Worm (Caenorhabditis elegans) whole organism, L3 larva: ENCODE data around the gene F31F7.2.

ENCODE experiments used
- ceh-9 ChIP-seq: sonication (generic microtip); optimal IDR thresholded peaks from 2 replicates; lab custom pipeline; 2018; ENCODE audit warnings: missing biosample characterization, missing genetic modification characterization
- elt-2 ChIP-seq: sonication (generic microtip); optimal IDR thresholded peaks from 2 replicates; lab custom pipeline; 2016; ENCODE audit warnings: missing genetic modification reagents, mild to moderate bottlenecking, missing genetic modification characterization, missing compliant biosample characterization
- fkh-10 ChIP-seq: sonication (generic microtip); optimal IDR thresholded peaks from 2 replicates; lab custom pipeline; 2017; ENCODE audit warnings: missing biosample characterization, missing genetic modification reagents, missing genetic modification characterization
- jun-1 ChIP-seq: fragments of 150-350 bp; optimal IDR thresholded peaks from 2 replicates; lab custom pipeline; 2014; ENCODE audit warnings: missing biosample characterization, missing genetic modification reagents, missing genetic modification characterization
- mml-1 ChIP-seq: fragments of 150-350 bp; sonication (generic microtip); optimal IDR thresholded peaks from 3 replicates; lab custom pipeline; 2014; ENCODE audit warnings: missing biosample characterization, missing genetic modification characterization
- nfya-1 ChIP-seq: sonication (generic microtip); optimal IDR thresholded peaks from 2 replicates; lab custom pipeline; 2017; ENCODE audit warnings: missing genetic modification characterization, mild to moderate bottlenecking, missing compliant biosample characterization, antibody characterized with exemption, moderate library complexity; ENCODE audit not compliant: insufficient read depth
- nhr-11 ChIP-seq: fragments of 150-350 bp; optimal IDR thresholded peaks from 2 replicates; lab custom pipeline; 2014; ENCODE audit warnings: missing biosample characterization, missing genetic modification characterization
- nhr-12 ChIP-seq: fragments of 150-350 bp; optimal IDR thresholded peaks from 2 replicates; lab custom pipeline; 2014; ENCODE audit warnings: missing biosample characterization, missing genetic modification characterization
- nhr-237 ChIP-seq: fragments of 150-350 bp; optimal IDR thresholded peaks from 2 replicates; lab custom pipeline; 2014; ENCODE audit warnings: missing biosample characterization, missing genetic modification characterization
- nhr-25 ChIP-seq: sonication (generic microtip); optimal IDR thresholded peaks from 2 replicates; lab custom pipeline; 2017; ENCODE audit warnings: missing biosample characterization, missing genetic modification characterization
- nhr-43 ChIP-seq: sonication (generic microtip); optimal IDR thresholded peaks from 2 replicates; lab custom pipeline; 2016; ENCODE audit warnings: mild to moderate bottlenecking, missing genetic modification characterization, missing compliant biosample characterization; ENCODE audit not compliant: poor library complexity, severe bottlenecking
- sea-2 ChIP-seq: fragments of 150-350 bp; sonication (generic microtip); optimal IDR thresholded peaks from 4 replicates; lab custom pipeline; 2014; ENCODE audit warnings: missing biosample characterization, missing genetic modification reagents, missing genetic modification characterization
- unc-39 ChIP-seq: sonication (generic microtip); optimal IDR thresholded peaks from 4 replicates; lab custom pipeline; 2017; ENCODE audit warnings: missing biosample characterization, missing genetic modification characterization
- unc-62 ChIP-seq: fragments of 150-350 bp; sonication (generic microtip); optimal IDR thresholded peaks from 4 replicates; lab custom pipeline; 2014; ENCODE audit warnings: missing biosample characterization, missing genetic modification reagents, missing genetic modification characterization

DNA sequence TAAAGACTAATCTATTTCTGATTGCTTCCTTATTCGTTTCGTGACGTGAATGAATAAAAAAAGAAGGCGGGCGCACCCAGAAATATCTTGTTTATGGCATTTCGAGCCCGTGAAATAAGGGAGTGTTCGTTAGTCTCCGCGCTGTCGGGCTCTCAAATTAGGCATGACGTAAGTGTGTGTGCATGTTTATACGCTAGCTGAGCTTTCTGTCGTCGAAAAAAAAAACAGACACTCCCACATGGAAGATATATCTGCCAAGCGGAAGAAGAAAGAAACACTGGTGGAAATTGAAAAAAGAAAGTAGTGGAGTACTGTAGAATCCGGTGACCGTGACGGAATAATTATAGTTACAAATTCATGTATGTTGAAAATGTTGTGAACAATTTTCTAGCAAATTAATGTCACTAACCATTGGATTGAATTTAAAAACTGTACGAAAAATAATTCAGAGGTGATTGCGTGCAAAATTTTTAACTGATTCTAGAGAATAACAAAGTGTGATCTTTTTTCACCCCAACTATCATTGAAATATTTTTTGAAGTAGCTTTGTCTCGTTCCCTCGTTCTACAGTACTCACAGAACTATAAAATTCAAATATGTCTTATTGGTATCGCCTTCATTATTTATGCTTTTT, 45.6 kb upstream of the F31F7.2 start:
- TF ChIP-seq nhr-237 (tag; lab: Kevin White, UChicago) (no peak), unc-62 (GFP tag; lab: Kevin White, UChicago) (no peak), elt-2 (tag; lab: Kevin White, UChicago) (no peak), nhr-12 (no peak), nfya-1 (tag; lab: Kevin White, UChicago) (no peak), sea-2 (no peak), nhr-11 (tag; lab: Kevin White, UChicago) (no peak), mml-1 (tag; lab: Kevin White, UChicago) (no peak), unc-39 (tag; lab: Kevin White, UChicago) (no peak), nhr-43 (tag; lab: Kevin White, UChicago) (peak; percentile 30), nhr-25 (tag; lab: Kevin White, UChicago) (no peak), fkh-10 (GFP tag; lab: Kevin White, UChicago) (no peak), jun-1 (tag; lab: Kevin White, UChicago) (no peak), ceh-9 (tag; lab: Kevin White, UChicago) (no peak)
